Worm (Caenorhabditis elegans): Measurements from ENCODE around the gene unc-36.

unc-36 gene

ce11 chrIII:8240247-8240646, 39.2 kb upstream of the unc-36 start:
- TF ChIP-seq lsy-2 (tag; optimal IDR thresholded peaks at IDR 0.05) (no peak), nhr-237 (tag; optimal IDR thresholded peaks at IDR 0.05) (no peak), unc-120 (tag; optimal IDR thresholded peaks at IDR 0.05; ENCODE audit: poor library complexity, severe bottlenecking) (no peak), cnd-1 (tag; optimal IDR thresholded peaks at IDR 0.05) (no peak), flh-1 (GFP tag; optimal IDR thresholded peaks at IDR 0.05) (no peak), ceh-39 (tag; optimal IDR thresholded peaks at IDR 0.05) (no peak), mep-1 (tag; optimal IDR thresholded peaks at IDR 0.05) (no peak), elt-3 (tag; optimal IDR thresholded peaks at IDR 0.05) (no peak), hlh-1 (tag; optimal IDR thresholded peaks at IDR 0.05) (no peak), nhr-76 (tag; optimal IDR thresholded peaks at IDR 0.05) (no peak), mls-2 (tag; optimal IDR thresholded peaks at IDR 0.05) (no peak), sptf-1 (tag; optimal IDR thresholded peaks at IDR 0.05) (no peak), ces-1 (GFP tag; optimal IDR thresholded peaks at IDR 0.05) (no peak), bed-3 (GFP tag; optimal IDR thresholded peaks at IDR 0.05) (no peak), M03D4.4 (tag; optimal IDR thresholded peaks at IDR 0.05) (no peak), lin-32 (GFP tag; optimal IDR thresholded peaks at IDR 0.05) (no peak)

ce11 chrIII:8239325-8239724, 38.3 kb upstream of the unc-36 start, which contains the start of gene tsp-1:
TSS of gene tsp-1 (minus strand) at chrIII:8239423.
- TF ChIP-seq tbx-8 (GFP tag; optimal IDR thresholded peaks at IDR 0.05) (no peak), ceh-39 (tag; optimal IDR thresholded peaks at IDR 0.05) (no peak)

ce11 chrIII:8237827-8238226, 36.8 kb upstream of the unc-36 start, which contains the start of gene tsp-2:
TSS of gene tsp-2 (minus strand) at chrIII:8237935.
- TF ChIP-seq ceh-39 (tag; optimal IDR thresholded peaks at IDR 0.05) (no peak), blmp-1 (tag; optimal IDR thresholded peaks at IDR 0.05) (no peak), nhr-76 (tag; optimal IDR thresholded peaks at IDR 0.05) (no peak), sem-2 (GFP tag; optimal IDR thresholded peaks at IDR 0.05) (no peak), ztf-11 (tag; optimal IDR thresholded peaks at IDR 0.05) (no peak), cnd-1 (tag; optimal IDR thresholded peaks at IDR 0.05) (no peak), ham-2 (GFP tag; optimal IDR thresholded peaks at IDR 0.05) (no peak), nhr-28 (tag; optimal IDR thresholded peaks at IDR 0.05) (no peak), ceh-83 (GFP tag; optimal IDR thresholded peaks at IDR 0.05) (no peak), nhr-237 (tag; optimal IDR thresholded peaks at IDR 0.05) (no peak), lin-13 (tag; optimal IDR thresholded peaks at IDR 0.05) (no peak), snpc-4 (tag; optimal IDR thresholded peaks at IDR 0.05) (no peak), mep-1 (tag; optimal IDR thresholded peaks at IDR 0.05) (no peak)

- TF ChIP-seq sptf-1 (tag; optimal IDR thresholded peaks at IDR 0.05) (no peak), nhr-76 (tag; optimal IDR thresholded peaks at IDR 0.05) (no peak), ceh-83 (GFP tag; optimal IDR thresholded peaks at IDR 0.05) (no peak), mls-2 (tag; optimal IDR thresholded peaks at IDR 0.05) (no peak), ces-1 (GFP tag; optimal IDR thresholded peaks at IDR 0.05) (no peak), ceh-43 (GFP tag; optimal IDR thresholded peaks at IDR 0.05) (no peak), elt-1 (tag; optimal IDR thresholded peaks at IDR 0.05; ENCODE audit: borderline replicate concordance, insufficient read depth) (no peak), nhr-2 (tag; optimal IDR thresholded peaks at IDR 0.05) (no peak), blmp-1 (tag; optimal IDR thresholded peaks at IDR 0.05) (no peak), nhr-12 (tag; optimal IDR thresholded peaks at IDR 0.05) (no peak), hlh-1 (tag; optimal IDR thresholded peaks at IDR 0.05) (no peak), zip-8 (tag; optimal IDR thresholded peaks at IDR 0.05) (no peak)
Observed at ce11 chrIII:8235880-8236279, 34.9 kb upstream of the unc-36 start, which contains the start of gene C02F5.5. TSS of gene C02F5.5 (plus strand) at chrIII:8236180.

ce11 chrIII:8235358-8235757, 34.3 kb upstream of the unc-36 start, which contains the start of gene C02F5.14:
TSS of gene C02F5.14 (minus strand) at chrIII:8235514.
- no peak for TF ChIP-seq mls-2 (tag; optimal IDR thresholded peaks at IDR 0.05)
- TF ChIP-seq M03D4.4 (tag; optimal IDR thresholded peaks at IDR 0.05): no peak
- no peak for TF ChIP-seq ham-2 (GFP tag; optimal IDR thresholded peaks at IDR 0.05)
- TF ChIP-seq mab-5 (tag; optimal IDR thresholded peaks at IDR 0.05): no peak
- no peak for TF ChIP-seq sem-2 (GFP tag; optimal IDR thresholded peaks at IDR 0.05)
- no peak for TF ChIP-seq nhr-76 (tag; optimal IDR thresholded peaks at IDR 0.05)
- TF ChIP-seq elt-1 (tag; optimal IDR thresholded peaks at IDR 0.05; ENCODE audit: borderline replicate concordance, insufficient read depth): no peak
- no peak for TF ChIP-seq nhr-12 (tag; optimal IDR thresholded peaks at IDR 0.05)
- TF ChIP-seq cnd-1 (tag; optimal IDR thresholded peaks at IDR 0.05): no peak
